Fruit fly (Drosophila melanogaster): ENCODE results near the gene LPCAT.

- no peak for TF ChIP-seq gl (tag; optimal IDR thresholded peaks at IDR 0.05)
- TF ChIP-seq Ets98B (GFP tag; IDR thresholded peaks at IDR 0.05): no peak
- TF ChIP-seq CG12605 (GFP tag; IDR thresholded peaks at IDR 0.05): no peak
- TF ChIP-seq rn (GFP tag; IDR thresholded peaks at IDR 0.05): no peak
- TF ChIP-seq EcR (GFP tag; optimal IDR thresholded peaks at IDR 0.05): no peak
- TF ChIP-seq CG8301 (tag; optimal IDR thresholded peaks at IDR 0.05): no peak
These were observed 8.1 kb upstream of the LPCAT start for dm6 chrX:9587881-9588280.
